Worm (Caenorhabditis elegans): Measurements from ENCODE around the gene F18F11.4.

- TF ChIP-seq unc-62 (GFP tag; optimal IDR thresholded peaks at IDR 0.05): no peak
- no peak for TF ChIP-seq nhr-12 (tag; optimal IDR thresholded peaks at IDR 0.05)
- TF ChIP-seq egl-27 (tag; optimal IDR thresholded peaks at IDR 0.05): no peak
- TF ChIP-seq mab-5 (tag; optimal IDR thresholded peaks at IDR 0.05): no peak
- no peak for TF ChIP-seq nhr-77 (tag; optimal IDR thresholded peaks at IDR 0.05)
These were observed 40.2 kb upstream of the F18F11.4 start for ce11 chrIV:290387-290786.
